Worm (Caenorhabditis elegans) whole organism, L3 larva: ENCODE results near the gene alp-1.
A peak's percentile ranks its signal among the peaks of the same experiment; 100 is the strongest.

Source experiments
- R02D3.7 ChIP-seq: fragments of 150-350 bp; optimal IDR thresholded peaks from 2 replicates; lab custom pipeline; 2014; ENCODE audit warnings: missing biosample characterization, missing genetic modification characterization
- ZK546.5 ChIP-seq: sonication (generic microtip); optimal IDR thresholded peaks from 2 replicates; lab custom pipeline; 2017; ENCODE audit warnings: missing biosample characterization, missing genetic modification characterization
- ama-1 ChIP-seq: fragments of 150-350 bp; optimal IDR thresholded peaks from 2 replicates; lab custom pipeline; 2018
- ceh-16 ChIP-seq: sonication (generic microtip); optimal IDR thresholded peaks from 2 replicates; lab custom pipeline; 2017; ENCODE audit warnings: missing biosample characterization, missing genetic modification characterization
- ceh-28 ChIP-seq: fragments of 150-350 bp; optimal IDR thresholded peaks from 2 replicates; lab custom pipeline; 2014; ENCODE audit warnings: missing biosample characterization, missing genetic modification reagents, missing genetic modification characterization
- ceh-82 ChIP-seq: fragments of 150-350 bp; optimal IDR thresholded peaks from 2 replicates; lab custom pipeline; 2014; ENCODE audit warnings: missing biosample characterization, missing genetic modification characterization
- ceh-9 ChIP-seq: sonication (generic microtip); optimal IDR thresholded peaks from 2 replicates; lab custom pipeline; 2018; ENCODE audit warnings: missing biosample characterization, missing genetic modification characterization
- daf-12 ChIP-seq: fragments of 150-350 bp; optimal IDR thresholded peaks from 2 replicates; lab custom pipeline; 2014; ENCODE audit warnings: missing biosample characterization, missing genetic modification reagents, missing genetic modification characterization
- egl-5 ChIP-seq: fragments of 150-350 bp; optimal IDR thresholded peaks from 2 replicates; lab custom pipeline; 2017; ENCODE audit warnings: missing biosample characterization, missing genetic modification reagents, missing genetic modification characterization, inconsistent platforms
- elt-1 ChIP-seq: fragments of 150-350 bp; optimal IDR thresholded peaks from 2 replicates; lab custom pipeline; 2014; ENCODE audit warnings: missing biosample characterization, missing genetic modification characterization
- elt-3 ChIP-seq, 3 experiments: fragments of 150-350 bp in 1 of 3; sonication (generic microtip) in 2 of 3; optimal IDR thresholded peaks; 2 replicates in 2 of 3; 4 replicates in 1 of 3; lab custom pipeline; 2014 to 2017; ENCODE audit warnings: missing biosample characterization in 3 of 3, missing genetic modification characterization in 3 of 3
- eor-1 ChIP-seq, 2 experiments: fragments of 150-350 bp; optimal IDR thresholded peaks; 2 replicates each; lab custom pipeline; 2014 to 2018; ENCODE audit warnings: missing biosample characterization in 2 of 2, missing genetic modification characterization in 2 of 2
- fos-1 ChIP-seq: fragments of 150-350 bp; optimal IDR thresholded peaks from 2 replicates; lab custom pipeline; 2014; ENCODE audit warnings: missing biosample characterization, missing genetic modification characterization
- hmg-11 ChIP-seq: sonication (generic microtip); optimal IDR thresholded peaks from 2 replicates; lab custom pipeline; 2016; ENCODE audit warnings: missing genetic modification characterization, missing compliant biosample characterization
- jun-1 ChIP-seq: fragments of 150-350 bp; optimal IDR thresholded peaks from 2 replicates; lab custom pipeline; 2014; ENCODE audit warnings: missing biosample characterization, missing genetic modification reagents, missing genetic modification characterization
- lin-15B ChIP-seq: fragments of 150-350 bp; optimal IDR thresholded peaks from 2 replicates; lab custom pipeline; 2014; ENCODE audit warnings: missing biosample characterization, missing genetic modification characterization
- lin-39 ChIP-seq: fragments of 150-350 bp; optimal IDR thresholded peaks from 2 replicates; lab custom pipeline; 2018; ENCODE audit warnings: missing biosample characterization, missing genetic modification reagents, missing genetic modification characterization
- lsy-12 ChIP-seq: sonication (generic microtip); optimal IDR thresholded peaks from 2 replicates; lab custom pipeline; 2016; ENCODE audit warnings: mild to moderate bottlenecking, missing genetic modification characterization, missing compliant biosample characterization
- mdl-1 ChIP-seq: fragments of 150-350 bp; optimal IDR thresholded peaks from 2 replicates; lab custom pipeline; 2014; ENCODE audit warnings: missing biosample characterization, missing genetic modification characterization
- mml-1 ChIP-seq: fragments of 150-350 bp; sonication (generic microtip); optimal IDR thresholded peaks from 3 replicates; lab custom pipeline; 2014; ENCODE audit warnings: missing biosample characterization, missing genetic modification characterization
- nfya-1 ChIP-seq: sonication (generic microtip); optimal IDR thresholded peaks from 2 replicates; lab custom pipeline; 2017; ENCODE audit warnings: missing genetic modification characterization, mild to moderate bottlenecking, missing compliant biosample characterization, antibody characterized with exemption, moderate library complexity; ENCODE audit not compliant: insufficient read depth
- nhr-11 ChIP-seq: fragments of 150-350 bp; optimal IDR thresholded peaks from 2 replicates; lab custom pipeline; 2014; ENCODE audit warnings: missing biosample characterization, missing genetic modification characterization
- nhr-12 ChIP-seq: fragments of 150-350 bp; optimal IDR thresholded peaks from 2 replicates; lab custom pipeline; 2014; ENCODE audit warnings: missing biosample characterization, missing genetic modification characterization
- nhr-23 ChIP-seq: fragments of 150-350 bp; optimal IDR thresholded peaks from 2 replicates; lab custom pipeline; 2014; ENCODE audit warnings: missing biosample characterization, missing genetic modification reagents, missing genetic modification characterization
- nhr-237 ChIP-seq: fragments of 150-350 bp; optimal IDR thresholded peaks from 2 replicates; lab custom pipeline; 2014; ENCODE audit warnings: missing biosample characterization, missing genetic modification characterization
- nhr-25 ChIP-seq: sonication (generic microtip); optimal IDR thresholded peaks from 2 replicates; lab custom pipeline; 2017; ENCODE audit warnings: missing biosample characterization, missing genetic modification characterization
- nhr-43 ChIP-seq: sonication (generic microtip); optimal IDR thresholded peaks from 2 replicates; lab custom pipeline; 2016; ENCODE audit warnings: mild to moderate bottlenecking, missing genetic modification characterization, missing compliant biosample characterization; ENCODE audit not compliant: poor library complexity, severe bottlenecking
- nhr-67 ChIP-seq: fragments of 150-350 bp; optimal IDR thresholded peaks from 2 replicates; lab custom pipeline; 2014; ENCODE audit warnings: missing biosample characterization, missing genetic modification characterization
- nhr-76 ChIP-seq: fragments of 150-350 bp; sonication (generic microtip); optimal IDR thresholded peaks from 5 replicates; lab custom pipeline; 2014; ENCODE audit warnings: missing biosample characterization, missing genetic modification characterization
- pha-4 ChIP-seq: fragments of 150-350 bp; optimal IDR thresholded peaks from 2 replicates; lab custom pipeline; 2014; ENCODE audit warnings: missing biosample characterization, missing genetic modification reagents, missing genetic modification characterization
- pqm-1 ChIP-seq: fragments of 150-350 bp; optimal IDR thresholded peaks from 2 replicates; lab custom pipeline; 2017; ENCODE audit warnings: missing biosample characterization, missing genetic modification characterization, inconsistent platforms
- sea-2 ChIP-seq: fragments of 150-350 bp; sonication (generic microtip); optimal IDR thresholded peaks from 4 replicates; lab custom pipeline; 2014; ENCODE audit warnings: missing biosample characterization, missing genetic modification reagents, missing genetic modification characterization
- unc-39 ChIP-seq: sonication (generic microtip); optimal IDR thresholded peaks from 4 replicates; lab custom pipeline; 2017; ENCODE audit warnings: missing biosample characterization, missing genetic modification characterization
- unc-62 ChIP-seq: fragments of 150-350 bp; sonication (generic microtip); optimal IDR thresholded peaks from 4 replicates; lab custom pipeline; 2014; ENCODE audit warnings: missing biosample characterization, missing genetic modification reagents, missing genetic modification characterization
- ztf-11 ChIP-seq: fragments of 150-350 bp; optimal IDR thresholded peaks from 2 replicates; lab custom pipeline; 2014; ENCODE audit warnings: missing biosample characterization, missing genetic modification characterization
- ztf-4 ChIP-seq: fragments of 150-350 bp; optimal IDR thresholded peaks from 2 replicates; lab custom pipeline; 2014; ENCODE audit warnings: missing biosample characterization, missing genetic modification characterization

The alp-1 gene

ce11 chrIV:8816617-8817016 is 35.7 kb upstream of the alp-1 start:
- no peak for TF ChIP-seq ceh-16 (tag; lab: Kevin White, UChicago)
- TF ChIP-seq mml-1 (tag; lab: Kevin White, UChicago) = no peak
- no peak for TF ChIP-seq nhr-11
- no peak for TF ChIP-seq ama-1 (lab: Kevin White, UChicago)
- no peak for TF ChIP-seq pqm-1 (tag; lab: Kevin White, UChicago)
- no peak for TF ChIP-seq jun-1
- TF ChIP-seq hmg-11 (tag; lab: Kevin White, UChicago) = no peak
- TF ChIP-seq nfya-1 (tag; lab: Kevin White, UChicago) = no peak
- TF ChIP-seq egl-5 (tag; lab: Kevin White, UChicago) = no peak
- TF ChIP-seq nhr-43 = no peak
- TF ChIP-seq nhr-12 (tag; lab: Kevin White, UChicago) = no peak

ce11 chrIV:8817639-8818038 is 34.7 kb upstream of the alp-1 start, which contains the start of gene T28C6.10:
TSS of gene T28C6.10 (plus strand) at chrIV:8817939.
- no peak for TF ChIP-seq unc-39 (tag; lab: Kevin White, UChicago)
- TF ChIP-seq jun-1 = no peak
- TF ChIP-seq eor-1 (tag; optimal IDR thresholded peaks at IDR 0.05; lab: Kevin White, UChicago) = no peak
- TF ChIP-seq nhr-76 = no peak
- no peak for TF ChIP-seq ZK546.5 (tag; lab: Kevin White, UChicago)
- no peak for TF ChIP-seq elt-3 (tag; optimal IDR thresholded peaks at IDR 0.05; lab: Kevin White, UChicago)
- no peak for TF ChIP-seq pha-4 (tag; lab: Kevin White, UChicago)

- no peak for TF ChIP-seq unc-39 (tag; lab: Kevin White, UChicago)
- TF ChIP-seq fos-1 (tag; lab: Kevin White, UChicago) = no peak
- no peak for TF ChIP-seq nhr-25 (tag; lab: Kevin White, UChicago)
Observed at ce11 chrIV:8819471-8819870, 32.8 kb upstream of the alp-1 start.

- no peak for TF ChIP-seq nhr-43
- no peak for TF ChIP-seq ceh-9 (tag; lab: Kevin White, UChicago)
- no peak for TF ChIP-seq ceh-16 (tag; lab: Kevin White, UChicago)
- no peak for TF ChIP-seq mdl-1 (tag; lab: Kevin White, UChicago)
- no peak for TF ChIP-seq nhr-11
- no peak for TF ChIP-seq ama-1 (lab: Kevin White, UChicago)
- TF ChIP-seq hmg-11 (tag; lab: Kevin White, UChicago) = no peak
- TF ChIP-seq nhr-23 (tag; lab: Kevin White, UChicago) = no peak
- no peak for TF ChIP-seq nhr-67 (tag; lab: Kevin White, UChicago)
- TF ChIP-seq eor-1 (tag; optimal IDR thresholded peaks at IDR 0.05; lab: Kevin White, UChicago) = no peak
- no peak for TF ChIP-seq daf-12 (tag; lab: Kevin White, UChicago)
- no peak for TF ChIP-seq sea-2 (GFP tag; lab: Kevin White, UChicago)
- no peak for TF ChIP-seq lin-39 (tag; lab: Kevin White, UChicago)
- no peak for TF ChIP-seq ceh-28 (tag; lab: Kevin White, UChicago)
Observed at ce11 chrIV:8820041-8820440, 32.3 kb upstream of the alp-1 start, which contains the start of gene T28C6.3. TSS of gene T28C6.3 (plus strand) at chrIV:8820341.

ce11 chrIV:8821147-8821546 is 31.1 kb upstream of the alp-1 start, which contains the start of gene T28C6.5:
TSS of gene T28C6.5 (plus strand) at chrIV:8821447.
- TF ChIP-seq lsy-12 (tag; lab: Kevin White, UChicago) (no peak), ztf-4 (tag; lab: Kevin White, UChicago) (no peak), mml-1 (tag; lab: Kevin White, UChicago) (no peak), lin-39 (tag; lab: Kevin White, UChicago) (no peak)

ce11 chrIV:8822598-8822997 is 29.7 kb upstream of the alp-1 start:
- TF ChIP-seq hmg-11 (tag; lab: Kevin White, UChicago) (no peak), lin-15B (tag; lab: Kevin White, UChicago) (no peak), ceh-9 (tag; lab: Kevin White, UChicago) (no peak), R02D3.7 (tag; lab: Kevin White, UChicago) (peak; percentile 45), nhr-67 (tag; lab: Kevin White, UChicago) (no peak), elt-1 (peak; percentile 1), unc-62 (no peak), ceh-28 (tag; lab: Kevin White, UChicago) (peak; percentile 23), elt-3 (tag; optimal IDR thresholded peaks at IDR 0.05; lab: Kevin White, UChicago) (peak in 1 of 3 experiments; percentile 64), nhr-237 (no peak), egl-5 (tag; lab: Kevin White, UChicago) (no peak), nfya-1 (tag; lab: Kevin White, UChicago) (peak; percentile 20), nhr-25 (tag; lab: Kevin White, UChicago) (peak; percentile 79), ZK546.5 (tag; lab: Kevin White, UChicago) (no peak), nhr-11 (no peak), eor-1 (tag; optimal IDR thresholded peaks at IDR 0.05; lab: Kevin White, UChicago) (no peak), ztf-11 (tag; lab: Kevin White, UChicago) (no peak), nhr-43 (peak; percentile 63), ceh-16 (tag; lab: Kevin White, UChicago) (no peak), nhr-23 (tag; lab: Kevin White, UChicago) (peak; percentile 0), ceh-82 (no peak)
